Worm (Caenorhabditis elegans) whole organism, L1 larva: ENCODE measurements around the gene C34B4.5.

Experiments used
- C04F5.9 ChIP-seq: sonication (generic microtip); optimal IDR thresholded peaks from 2 replicates; lab custom pipeline; 2016; ENCODE audit warnings: missing genetic modification characterization, missing compliant biosample characterization
- C34B4.2 ChIP-seq: sonication (generic microtip); optimal IDR thresholded peaks from 2 replicates; lab custom pipeline; 2017; ENCODE audit warnings: mild to moderate bottlenecking, missing genetic modification characterization, missing compliant biosample characterization
- aha-1 ChIP-seq: fragments of 150-350 bp; optimal IDR thresholded peaks from 2 replicates; lab custom pipeline; 2014; ENCODE audit warnings: missing biosample characterization, missing genetic modification characterization
- alr-1 ChIP-seq: fragments of 200-800 bp; sonication (Bioruptor generic); optimal IDR thresholded peaks from 2 replicates; lab custom pipeline; 2018; ENCODE audit warnings: borderline replicate concordance, mild to moderate bottlenecking, missing genetic modification characterization, missing compliant biosample characterization
- blmp-1 ChIP-seq: fragments of 150-350 bp; optimal IDR thresholded peaks from 2 replicates; lab custom pipeline; 2014; ENCODE audit warnings: missing biosample characterization, missing genetic modification characterization
- ceh-63 ChIP-seq: fragments of 200-800 bp; sonication (Bioruptor generic); optimal IDR thresholded peaks from 2 replicates; lab custom pipeline; 2018; ENCODE audit warnings: mild to moderate bottlenecking, missing genetic modification characterization, missing compliant biosample characterization
- ceh-82 ChIP-seq, 3 experiments: fragments of 150-350 bp in 1 of 3; sonication (generic microtip) in 2 of 3; optimal IDR thresholded peaks; 2 replicates each; lab custom pipeline; 2014 to 2017; ENCODE audit warnings: missing biosample characterization in 3 of 3, missing genetic modification characterization in 3 of 3
- ces-1 ChIP-seq: fragments of 150-350 bp; optimal IDR thresholded peaks from 2 replicates; lab custom pipeline; 2014; ENCODE audit warnings: missing biosample characterization, missing genetic modification reagents, missing genetic modification characterization
- dsc-1 ChIP-seq: sonication (generic microtip); optimal IDR thresholded peaks from 2 replicates; lab custom pipeline; 2016; ENCODE audit warnings: mild to moderate bottlenecking, missing genetic modification characterization, missing compliant biosample characterization
- efl-3 ChIP-seq: fragments of 200-800 bp; sonication (Bioruptor generic); optimal IDR thresholded peaks from 2 replicates; lab custom pipeline; 2018; ENCODE audit warnings: mild to moderate bottlenecking, missing genetic modification characterization, missing compliant biosample characterization
- egl-13 ChIP-seq: sonication (generic microtip); optimal IDR thresholded peaks from 2 replicates; lab custom pipeline; 2016; ENCODE audit warnings: missing genotype, missing genetic modification reagents, missing genetic modification characterization, missing compliant biosample characterization
- elt-2 ChIP-seq: sonication (generic microtip); optimal IDR thresholded peaks from 2 replicates; lab custom pipeline; 2016; ENCODE audit warnings: missing genetic modification characterization, mild to moderate bottlenecking, inconsistent platforms, missing compliant biosample characterization, missing genetic modification reagents
- ets-5 ChIP-seq: fragments of 200-800 bp; sonication (Bioruptor generic); IDR thresholded peaks from 2 replicates; pipeline ENCODE4 v1.3.6; 2022; ENCODE audit warnings: missing genetic modification characterization, missing compliant biosample characterization
- fkh-10 ChIP-seq: sonication (generic microtip); optimal IDR thresholded peaks from 2 replicates; lab custom pipeline; 2017; ENCODE audit warnings: missing biosample characterization, missing genetic modification reagents, missing genetic modification characterization
- fkh-4 ChIP-seq: sonication (generic microtip); optimal IDR thresholded peaks from 2 replicates; lab custom pipeline; 2016; ENCODE audit warnings: missing compliant biosample characterization, missing genetic modification characterization, borderline replicate concordance
- hlh-17 ChIP-seq: fragments of 200-800 bp; sonication (Bioruptor generic); optimal IDR thresholded peaks from 2 replicates; lab custom pipeline; 2018; ENCODE audit warnings: missing genetic modification characterization, mild to moderate bottlenecking, missing compliant biosample characterization, moderate library complexity, borderline replicate concordance
- irx-1 ChIP-seq: sonication (generic microtip); optimal IDR thresholded peaks from 2 replicates; lab custom pipeline; 2016; ENCODE audit warnings: missing genetic modification characterization, missing compliant biosample characterization
- lin-13 ChIP-seq: fragments of 150-350 bp; optimal IDR thresholded peaks from 2 replicates; lab custom pipeline; 2014; ENCODE audit warnings: missing biosample characterization, missing genetic modification reagents, missing genetic modification characterization
- lin-14 ChIP-seq: fragments of 200-800 bp; sonication (Bioruptor generic); optimal IDR thresholded peaks from 2 replicates; lab custom pipeline; 2018; ENCODE audit warnings: mild to moderate bottlenecking, missing genetic modification characterization, moderate library complexity, missing compliant biosample characterization
- lin-15B ChIP-seq: fragments of 150-350 bp; sonication (generic microtip); optimal IDR thresholded peaks from 3 replicates; lab custom pipeline; 2014; ENCODE audit warnings: missing biosample characterization, missing genetic modification characterization
- lin-35 ChIP-seq, 2 experiments: fragments of 150-350 bp; optimal IDR thresholded peaks; 2 replicates each; lab custom pipeline; 2014; ENCODE audit warnings: missing biosample characterization in 2 of 2, missing genetic modification characterization in 2 of 2, missing genetic modification reagents in 2 of 2
- lin-39 ChIP-seq: fragments of 150-350 bp; optimal IDR thresholded peaks from 2 replicates; lab custom pipeline; 2014; ENCODE audit warnings: missing biosample characterization, missing genetic modification reagents, missing genetic modification characterization
- lir-3 ChIP-seq: sonication (generic microtip); optimal IDR thresholded peaks from 2 replicates; lab custom pipeline; 2016; ENCODE audit warnings: mild to moderate bottlenecking, missing genetic modification characterization, moderate library complexity, missing compliant biosample characterization; ENCODE audit not compliant: poor library complexity
- lsy-2 ChIP-seq, 2 experiments: fragments of 150-350 bp; optimal IDR thresholded peaks; 2 replicates each; lab custom pipeline; 2014; ENCODE audit warnings: missing biosample characterization in 2 of 2, missing genetic modification characterization in 2 of 2
- mep-1 ChIP-seq: fragments of 150-350 bp; optimal IDR thresholded peaks from 2 replicates; lab custom pipeline; 2014; ENCODE audit warnings: missing biosample characterization, missing genetic modification characterization
- nhr-12 ChIP-seq: sonication (generic microtip); optimal IDR thresholded peaks from 2 replicates; lab custom pipeline; 2017; ENCODE audit warnings: missing biosample characterization, missing genetic modification characterization
- nhr-19 ChIP-seq: fragments of 200-800 bp; sonication (Bioruptor generic); conservative IDR thresholded peaks from 2 replicates; pipeline ENCODE4 v1.3.6; 2022; ENCODE audit warnings: missing genetic modification characterization, missing compliant biosample characterization
- nhr-20 ChIP-seq: sonication (generic microtip); optimal IDR thresholded peaks from 2 replicates; lab custom pipeline; 2016; ENCODE audit warnings: mild to moderate bottlenecking, missing genetic modification characterization, missing compliant biosample characterization
- nhr-237 ChIP-seq: fragments of 150-350 bp; optimal IDR thresholded peaks from 2 replicates; lab custom pipeline; 2014; ENCODE audit warnings: missing biosample characterization, missing genetic modification characterization
- nhr-71 ChIP-seq: sonication (generic microtip); optimal IDR thresholded peaks from 2 replicates; lab custom pipeline; 2016; ENCODE audit warnings: mild to moderate bottlenecking, missing genetic modification characterization, moderate library complexity, missing compliant biosample characterization
- nhr-76 ChIP-seq: sonication (generic microtip); optimal IDR thresholded peaks from 2 replicates; lab custom pipeline; 2017; ENCODE audit warnings: missing biosample characterization, missing genetic modification characterization
- nhr-84 ChIP-seq: sonication (generic microtip); optimal IDR thresholded peaks from 2 replicates; lab custom pipeline; 2017; ENCODE audit warnings: missing biosample characterization, missing genetic modification characterization
- nhr-85 ChIP-seq: sonication (generic microtip); peaks from one replicate; lab custom pipeline; 2016; ENCODE audit warnings: missing genetic modification characterization, inconsistent platforms, missing compliant biosample characterization
- nhr-90 ChIP-seq: sonication (generic microtip); optimal IDR thresholded peaks from 2 replicates; lab custom pipeline; 2016; ENCODE audit warnings: mild to moderate bottlenecking, missing genetic modification characterization, missing compliant biosample characterization; ENCODE audit not compliant: poor library complexity
- pax-3 ChIP-seq: fragments of 200-800 bp; sonication (Bioruptor generic); optimal IDR thresholded peaks from 2 replicates; lab custom pipeline; 2018; ENCODE audit warnings: mild to moderate bottlenecking, missing genetic modification characterization, moderate library complexity, missing compliant biosample characterization
- rnt-1 ChIP-seq: sonication (generic microtip); optimal IDR thresholded peaks from 2 replicates; lab custom pipeline; 2016; ENCODE audit warnings: mild to moderate bottlenecking, missing genetic modification characterization, moderate library complexity, missing compliant biosample characterization
- skn-1 ChIP-seq: fragments of 150-350 bp; optimal IDR thresholded peaks from 2 replicates; lab custom pipeline; 2014; ENCODE audit warnings: missing biosample characterization, missing genetic modification characterization
- snu-23 ChIP-seq: sonication (generic microtip); optimal IDR thresholded peaks from 2 replicates; lab custom pipeline; 2016; ENCODE audit warnings: missing genetic modification characterization, missing compliant biosample characterization
- sox-4 ChIP-seq: sonication (generic microtip); optimal IDR thresholded peaks from 2 replicates; lab custom pipeline; 2016; ENCODE audit warnings: missing genetic modification characterization, missing compliant biosample characterization
- sptf-1 ChIP-seq: fragments of 150-350 bp; optimal IDR thresholded peaks from 2 replicates; lab custom pipeline; 2014; ENCODE audit warnings: missing biosample characterization, missing genetic modification characterization
- tlp-1 ChIP-seq: fragments of 150-350 bp; optimal IDR thresholded peaks from 2 replicates; lab custom pipeline; 2014; ENCODE audit warnings: missing biosample characterization, missing genetic modification characterization
- unc-30 ChIP-seq: sonication (generic microtip); optimal IDR thresholded peaks from 2 replicates; lab custom pipeline; 2017; ENCODE audit warnings: missing biosample characterization, missing genetic modification characterization
- unc-62 ChIP-seq: fragments of 150-350 bp; optimal IDR thresholded peaks from 2 replicates; lab custom pipeline; 2014; ENCODE audit warnings: missing biosample characterization, missing genetic modification reagents, missing genetic modification characterization
- unc-86 ChIP-seq: sonication (generic microtip); optimal IDR thresholded peaks from 2 replicates; lab custom pipeline; 2016; ENCODE audit warnings: missing genetic modification characterization, missing compliant biosample characterization
- vab-15 ChIP-seq: sonication (generic microtip); optimal IDR thresholded peaks from 2 replicates; lab custom pipeline; 2017; ENCODE audit warnings: missing genotype, mild to moderate bottlenecking, missing genetic modification characterization, missing compliant biosample characterization
- xbp-1 ChIP-seq: sonication (generic microtip); optimal IDR thresholded peaks from 2 replicates; lab custom pipeline; 2016; ENCODE audit warnings: missing genetic modification characterization, missing compliant biosample characterization
- zag-1 ChIP-seq: fragments of 150-350 bp; optimal IDR thresholded peaks from 2 replicates; lab custom pipeline; 2014; ENCODE audit warnings: missing biosample characterization, missing genetic modification characterization
- zip-4 ChIP-seq: fragments of 200-800 bp; sonication (Bioruptor generic); optimal IDR thresholded peaks from 2 replicates; lab custom pipeline; 2018; ENCODE audit warnings: mild to moderate bottlenecking, missing genetic modification characterization, moderate library complexity, missing compliant biosample characterization
- ztf-11 ChIP-seq, 2 experiments: sonication (generic microtip); optimal IDR thresholded peaks; 2 replicates each; lab custom pipeline; 2016 to 2017; ENCODE audit warnings: missing genetic modification characterization in 2 of 2, missing biosample characterization in 1 of 2, missing compliant biosample characterization in 1 of 2

Gene C34B4.5

ce11 chrV:13130439-13130840, 34.7 kb downstream of the C34B4.5 start (continued):
- TF ChIP-seq nhr-90 (tag; lab: Kevin White, UChicago) (no peak), lir-3 (no peak), lin-39 (no peak), xbp-1 (tag; lab: Kevin White, UChicago) (peak; percentile 36), hlh-17 (GFP tag; lab: Kevin White, UChicago) (no peak), unc-30 (no peak), elt-2 (peak; percentile 84), blmp-1 (no peak), nhr-19 (GFP tag; lab: Robert Waterston, UW) (peak; percentile 52), mep-1 (tag; lab: Kevin White, UChicago) (peak; percentile 28), lin-13 (GFP tag; lab: Kevin White, UChicago) (no peak), nhr-12 (tag; lab: Kevin White, UChicago) (no peak), ztf-11 (tag; optimal IDR thresholded peaks at IDR 0.05; lab: Kevin White, UChicago) (peak in 1 of 2 experiments; percentile 16), nhr-20 (tag; lab: Kevin White, UChicago) (peak; percentile 29), zag-1 (tag; lab: Kevin White, UChicago) (no peak), unc-86 (tag; lab: Kevin White, UChicago) (peak; percentile 51), lin-14 (GFP tag; lab: Kevin White, UChicago) (peak; percentile 88), zip-4 (GFP tag; lab: Kevin White, UChicago) (no peak), skn-1 (tag; lab: Kevin White, UChicago) (peak; percentile 12), alr-1 (no peak), pax-3 (tag; lab: Kevin White, UChicago) (peak; percentile 26), ets-5 (GFP tag; lab: Robert Waterston, UW) (no peak), lin-15B (tag; lab: Kevin White, UChicago) (no peak), ceh-82 (tag; optimal IDR thresholded peaks at IDR 0.05; lab: Kevin White, UChicago) (peak; percentile 23 to 68 (median 54)), nhr-84 (tag; lab: Kevin White, UChicago) (no peak), nhr-237 (tag; lab: Kevin White, UChicago) (no peak), lin-35 (GFP tag; optimal IDR thresholded peaks at IDR 0.05; lab: Kevin White, UChicago) (peak; percentile 38 to 41), C34B4.2 (tag; lab: Kevin White, UChicago) (no peak), fkh-4 (tag; lab: Kevin White, UChicago) (no peak), ceh-63 (GFP tag; lab: Kevin White, UChicago) (no peak), tlp-1 (no peak), ces-1 (GFP tag; lab: Kevin White, UChicago) (no peak), nhr-71 (peak; percentile 62), sox-4 (tag; lab: Kevin White, UChicago) (no peak), nhr-85 (tag; lab: Kevin White, UChicago) (no peak), egl-13 (tag; lab: Kevin White, UChicago) (peak; percentile 57), fkh-10 (GFP tag; lab: Kevin White, UChicago) (no peak), efl-3 (GFP tag; lab: Kevin White, UChicago) (no peak), rnt-1 (peak; percentile 42), nhr-76 (tag; lab: Kevin White, UChicago) (no peak), sptf-1 (no peak), irx-1 (tag; lab: Kevin White, UChicago) (peak; percentile 50), C04F5.9 (tag; lab: Kevin White, UChicago) (no peak), vab-15 (tag; lab: Kevin White, UChicago) (no peak), snu-23 (peak; percentile 48), lsy-2 (tag; optimal IDR thresholded peaks at IDR 0.05; lab: Kevin White, UChicago) (peak; percentile 10 to 49), aha-1 (tag; lab: Kevin White, UChicago) (no peak), unc-62 (GFP tag; lab: Kevin White, UChicago) (no peak), dsc-1 (peak; percentile 2)
